Fruit fly (Drosophila melanogaster) whole organism, wandering third instar larva: Measurements from ENCODE around the gene Sec24CD.
A peak's percentile ranks its signal among the peaks of the same experiment; 100 is the strongest.

ENCODE experiments used
- Abd-B ChIP-seq: fragments of >200 bp; optimal IDR thresholded peaks from 2 replicates; lab custom pipeline; 2017; ENCODE audit warnings: missing biosample characterization, missing genetic modification characterization
- CG32264 ChIP-seq: fragments of 200-800 bp; sonication (Bioruptor generic); optimal IDR thresholded peaks from 2 replicates; lab custom pipeline; 2016; ENCODE audit warnings: missing biosample characterization, missing genetic modification characterization
- CG9705 ChIP-seq: fragments of 200-800 bp; sonication (Bioruptor generic); optimal IDR thresholded peaks from 2 replicates; lab custom pipeline; 2018; ENCODE audit warnings: missing biosample characterization, mild to moderate bottlenecking, missing genetic modification characterization
- CrebA ChIP-seq: fragments of 200-800 bp; sonication (Bioruptor generic); optimal IDR thresholded peaks from 2 replicates; lab custom pipeline; 2016; ENCODE audit warnings: missing biosample characterization, mild to moderate bottlenecking, missing genetic modification characterization, borderline replicate concordance
- Dfd ChIP-seq: fragments of >200 bp; optimal IDR thresholded peaks from 2 replicates; lab custom pipeline; 2017; ENCODE audit warnings: missing biosample characterization, missing genetic modification characterization
- Dif ChIP-seq: fragments of 200-275, 200-300 bp; sonication (Bioruptor generic); optimal IDR thresholded peaks from 2 replicates; lab custom pipeline; 2018; ENCODE audit warnings: missing biosample characterization, missing genetic modification characterization; ENCODE audit not compliant: partially characterized antibody
- GATAd ChIP-seq: sonication (Bioruptor generic); optimal IDR thresholded peaks from 2 replicates; lab custom pipeline; 2016; ENCODE audit warnings: missing biosample characterization, missing genetic modification characterization
- HLH106 ChIP-seq: fragments of 200-800 bp; optimal IDR thresholded peaks from 3 replicates; lab custom pipeline; 2019; ENCODE audit warnings: missing biosample characterization, mild to moderate bottlenecking, missing genetic modification characterization, moderate library complexity
- Hnf4 ChIP-seq: fragments of 200-800 bp; sonication (Bioruptor generic); optimal IDR thresholded peaks from 2 replicates; lab custom pipeline; 2016; ENCODE audit warnings: missing biosample characterization, mild to moderate bottlenecking, missing genetic modification characterization
- Hr78 ChIP-seq: fragments of >200 bp; optimal IDR thresholded peaks from 2 replicates; lab custom pipeline; 2017; ENCODE audit warnings: missing biosample characterization, missing genetic modification characterization
- Hr83 ChIP-seq: fragments of 200-300 bp; sonication (Bioruptor generic); optimal IDR thresholded peaks from 2 replicates; lab custom pipeline; 2016; ENCODE audit warnings: missing biosample characterization, mild to moderate bottlenecking, missing genetic modification characterization, moderate library complexity; ENCODE audit not compliant: poor library complexity, severe bottlenecking
- Jra ChIP-seq: sonication (Bioruptor generic); optimal IDR thresholded peaks from 2 replicates; lab custom pipeline; 2016; ENCODE audit warnings: missing biosample characterization, missing genetic modification characterization
- Mio ChIP-seq: sonication (Bioruptor generic); optimal IDR thresholded peaks from 2 replicates; lab custom pipeline; 2016; ENCODE audit warnings: missing biosample characterization, missing genetic modification characterization
- Myc ChIP-seq: fragments of >200 bp; optimal IDR thresholded peaks from 2 replicates; lab custom pipeline; 2017
- N ChIP-seq: fragments of >200 bp; optimal IDR thresholded peaks from 2 replicates; lab custom pipeline; 2018; ENCODE audit warnings: missing biosample characterization, missing external identifiers, missing genetic modification characterization
- OdsH ChIP-seq: fragments of 200-800 bp; sonication (Bioruptor generic); optimal IDR thresholded peaks from 2 replicates; lab custom pipeline; 2016; ENCODE audit warnings: missing biosample characterization, mild to moderate bottlenecking, missing genetic modification characterization
- Rel ChIP-seq, 2 experiments: fragments of 200-800 bp; sonication (Bioruptor generic) in 1 of 2; optimal IDR thresholded peaks; 2 replicates in 1 of 2; 3 replicates in 1 of 2; lab custom pipeline; 2016 to 2019; ENCODE audit warnings: mild to moderate bottlenecking in 2 of 2, missing biosample characterization in 2 of 2, missing genetic modification characterization in 2 of 2, moderate library complexity in 1 of 2
- Sp1 ChIP-seq: fragments of 200-800 bp; sonication (Bioruptor generic); optimal IDR thresholded peaks from 3 replicates; lab custom pipeline; 2019; ENCODE audit warnings: missing biosample characterization, mild to moderate bottlenecking, missing genetic modification characterization, moderate library complexity
- Vsx2 ChIP-seq: fragments of 200-300, 225-300 bp; sonication (Bioruptor generic); optimal IDR thresholded peaks from 2 replicates; lab custom pipeline; 2018; ENCODE audit warnings: missing biosample characterization, missing genetic modification characterization; ENCODE audit not compliant: partially characterized antibody
- br ChIP-seq: fragments of 200-800 bp; sonication (Bioruptor generic); optimal IDR thresholded peaks from 2 replicates; lab custom pipeline; 2016; ENCODE audit warnings: missing biosample characterization, missing genetic modification characterization
- brk ChIP-seq: fragments of 200-800 bp; sonication (Bioruptor generic); optimal IDR thresholded peaks from 2 replicates; lab custom pipeline; 2016; ENCODE audit warnings: missing biosample characterization, mild to moderate bottlenecking, missing genetic modification characterization
- dl ChIP-seq, 2 experiments: fragments of 175-275, 200-275 bp in 1 of 2; fragments of 200-275 bp in 1 of 2; sonication (Bioruptor generic); optimal IDR thresholded peaks; lab custom pipeline; 2018; ENCODE audit warnings: mild to moderate bottlenecking in 2 of 2, missing biosample characterization in 2 of 2, missing genetic modification characterization in 2 of 2, moderate library complexity in 2 of 2; ENCODE audit not compliant: partially characterized antibody in 2 of 2, insufficient read depth in 1 of 2
- dmrt93B ChIP-seq: fragments of 200-800 bp; sonication (Bioruptor generic); optimal IDR thresholded peaks from 2 replicates; lab custom pipeline; 2018; ENCODE audit warnings: missing biosample characterization, mild to moderate bottlenecking, missing genetic modification characterization
- dsf ChIP-seq: sonication (Bioruptor generic); optimal IDR thresholded peaks from 2 replicates; lab custom pipeline; 2016; ENCODE audit warnings: missing biosample characterization, missing genetic modification characterization, borderline replicate concordance
- ey ChIP-seq: fragments of 200-800 bp; sonication (Bioruptor generic); optimal IDR thresholded peaks from 2 replicates; lab custom pipeline; 2016; ENCODE audit warnings: missing biosample characterization, missing genetic modification characterization
- foxo ChIP-seq, 2 experiments: fragments of 200-800 bp; sonication (Bioruptor generic); optimal IDR thresholded peaks; 2 replicates in 1 of 2; 3 replicates in 1 of 2; lab custom pipeline; 2016 to 2017; ENCODE audit warnings: missing biosample characterization in 2 of 2, missing genetic modification characterization in 2 of 2
- fru ChIP-seq: fragments of 200-800 bp; sonication (Bioruptor generic); optimal IDR thresholded peaks from 3 replicates; lab custom pipeline; 2016; ENCODE audit warnings: missing biosample characterization, mild to moderate bottlenecking, missing genetic modification characterization
- h ChIP-seq: fragments of 200-800 bp; sonication (Bioruptor generic); optimal IDR thresholded peaks from 3 replicates; lab custom pipeline; 2016; ENCODE audit warnings: missing biosample characterization, mild to moderate bottlenecking, missing genetic modification characterization
- jim ChIP-seq: fragments of 175-275, 200-325 bp; sonication (Bioruptor generic); optimal IDR thresholded peaks from 2 replicates; lab custom pipeline; 2016; ENCODE audit warnings: missing biosample characterization, mild to moderate bottlenecking, missing genetic modification characterization
- lola ChIP-seq: fragments of >200 bp; optimal IDR thresholded peaks from 2 replicates; lab custom pipeline; 2017; ENCODE audit warnings: missing biosample characterization, missing genetic modification characterization
- pan ChIP-seq: fragments of >200 bp; optimal IDR thresholded peaks from 2 replicates; lab custom pipeline; 2017
- psq ChIP-seq: fragments of 200-800 bp; sonication (Bioruptor generic); optimal IDR thresholded peaks from 3 replicates; lab custom pipeline; 2017; ENCODE audit warnings: missing biosample characterization, mild to moderate bottlenecking, missing genetic modification characterization, moderate library complexity
- rgr ChIP-seq: fragments of 200-800 bp; sonication (Bioruptor generic); optimal IDR thresholded peaks from 3 replicates; lab custom pipeline; 2016; ENCODE audit warnings: missing biosample characterization, mild to moderate bottlenecking, missing genetic modification characterization
- sage ChIP-seq: fragments of 200-800 bp; sonication (Bioruptor generic); optimal IDR thresholded peaks from 2 replicates; lab custom pipeline; 2016; ENCODE audit warnings: missing biosample characterization, mild to moderate bottlenecking, missing genetic modification characterization
- sv ChIP-seq: fragments of 200-800 bp; sonication (Bioruptor generic); optimal IDR thresholded peaks from 3 replicates; lab custom pipeline; 2016; ENCODE audit warnings: missing biosample characterization, missing genetic modification characterization
- tai ChIP-seq: sonication (Bioruptor generic); optimal IDR thresholded peaks from 2 replicates; lab custom pipeline; 2016; ENCODE audit warnings: missing biosample characterization, missing genetic modification characterization
- usp ChIP-seq: fragments of >200 bp; optimal IDR thresholded peaks from 2 replicates; lab custom pipeline; 2017; ENCODE audit warnings: missing biosample characterization, missing genetic modification characterization
- woc ChIP-seq: sonication (Bioruptor generic); optimal IDR thresholded peaks from 2 replicates; lab custom pipeline; 2016; ENCODE audit warnings: missing biosample characterization, mild to moderate bottlenecking, missing genetic modification characterization

Gene Sec24CD

DNA sequence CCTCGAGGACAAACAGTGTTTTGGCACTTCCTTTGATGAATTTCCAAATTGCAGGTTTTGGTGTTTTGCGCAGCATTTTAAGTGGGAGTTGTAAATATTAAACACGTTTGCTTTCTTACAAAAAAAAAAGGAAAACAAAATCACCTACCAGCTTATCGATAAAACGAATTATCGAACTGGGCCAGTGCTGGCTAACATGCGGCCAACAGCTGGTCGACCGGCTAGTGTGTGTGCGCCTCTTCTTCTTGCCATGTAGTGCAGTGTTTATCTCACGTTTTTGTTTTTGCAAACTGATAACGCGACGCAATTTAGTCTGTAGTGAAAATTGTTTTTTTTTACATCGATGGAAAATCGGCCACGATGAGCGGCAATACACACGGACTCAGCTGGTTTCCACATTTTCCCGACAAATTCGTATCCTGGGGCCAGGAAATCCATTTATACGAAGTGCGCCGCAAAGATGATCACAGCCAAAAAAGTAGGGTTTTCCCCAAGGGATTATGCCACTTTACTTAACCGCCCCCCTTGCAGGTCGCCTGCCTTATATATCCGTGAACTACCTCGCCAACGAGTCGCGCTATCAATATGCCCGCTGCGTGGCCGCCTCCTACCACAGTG lies 19.5 kb downstream of the Sec24CD start, which contains the start of the genes CG15386, CG42371 and mio:
Gene CG15386, minus strand, starts transcription at position 180 of the 618 bp plus-strand sequence.
Gene CG42371, minus strand, starts transcription at position 180 of the 618 bp plus-strand sequence.
Gene mio, plus strand, starts transcription at position 224 of the 618 bp plus-strand sequence.
- TF ChIP-seq brk, result no peak
- no peak for TF ChIP-seq Mio (GFP tag; lab: Kevin White, UChicago)
- TF ChIP-seq psq (GFP tag; lab: Kevin White, UChicago), result peak; percentile 5
- peak; percentile 40 for TF ChIP-seq h
- no peak for TF ChIP-seq CG32264
- TF ChIP-seq lola, result no peak
- TF ChIP-seq fru, result no peak
- TF ChIP-seq OdsH, result peak; percentile 14
- no peak for TF ChIP-seq tai
- no peak for TF ChIP-seq Jra
- no peak for TF ChIP-seq sv (GFP tag; lab: Kevin White, UChicago)
- peak; percentile 55 for TF ChIP-seq br (GFP tag; lab: Kevin White, UChicago)
- no peak for TF ChIP-seq Rel (GFP tag; optimal IDR thresholded peaks at IDR 0.05; lab: Kevin White, UChicago)
- peak; percentile 86 for TF ChIP-seq Rel (tag; optimal IDR thresholded peaks at IDR 0.05; lab: Kevin White, UChicago)
- no peak for TF ChIP-seq Hr78 (GFP tag; lab: Kevin White, UChicago)
- no peak for TF ChIP-seq N (GFP tag; lab: Kevin White, UChicago)
- TF ChIP-seq pan (lab: Kevin White, UChicago), result no peak
- no peak for TF ChIP-seq Dfd (GFP tag; lab: Kevin White, UChicago)
- TF ChIP-seq dmrt93B (GFP tag; lab: Kevin White, UChicago), result no peak
- peak; percentile 8 for TF ChIP-seq Dif (GFP tag; lab: Kevin White, UChicago)
- TF ChIP-seq sage, result no peak
- TF ChIP-seq dsf (GFP tag; lab: Kevin White, UChicago), result no peak
- no peak for TF ChIP-seq woc (GFP tag; lab: Kevin White, UChicago)
- TF ChIP-seq rgr (GFP tag; lab: Kevin White, UChicago), result peak; percentile 52
- TF ChIP-seq Myc, result no peak
- no peak for TF ChIP-seq Abd-B (GFP tag; lab: Kevin White, UChicago)
- TF ChIP-seq HLH106 (tag; lab: Kevin White, UChicago), result no peak
- TF ChIP-seq foxo (GFP tag; optimal IDR thresholded peaks at IDR 0.05; lab: Kevin White, UChicago), result peak in 1 of 2 experiments; percentile 41
- no peak for TF ChIP-seq GATAd
- TF ChIP-seq CrebA (GFP tag; lab: Kevin White, UChicago), result no peak
- peak; percentile 32 for TF ChIP-seq Sp1 (GFP tag; lab: Kevin White, UChicago)
- peak in 1 of 2 experiments; percentile 22 for TF ChIP-seq dl (GFP tag; optimal IDR thresholded peaks at IDR 0.05; lab: Kevin White, UChicago; ENCODE audit: insufficient read depth in 1 of 2, partially characterized antibody in 2 of 2)
- no peak for TF ChIP-seq Hnf4 (GFP tag; lab: Kevin White, UChicago)
- no peak for TF ChIP-seq CG9705
- no peak for TF ChIP-seq usp (GFP tag; lab: Kevin White, UChicago)
- TF ChIP-seq jim (GFP tag; lab: Kevin White, UChicago), result peak; percentile 70
- peak; percentile 5 for TF ChIP-seq ey (GFP tag; lab: Kevin White, UChicago)
- no peak for TF ChIP-seq Vsx2 (GFP tag; lab: Kevin White, UChicago)
- peak; percentile 83 for TF ChIP-seq Hr83 (GFP tag; lab: Kevin White, UChicago)

- TF ChIP-seq br (GFP tag; lab: Kevin White, UChicago) (no peak), rgr (GFP tag; lab: Kevin White, UChicago) (peak; percentile 7), Hnf4 (GFP tag; lab: Kevin White, UChicago) (no peak), Sp1 (GFP tag; lab: Kevin White, UChicago) (peak; percentile 50), Jra (no peak), Rel (GFP tag; optimal IDR thresholded peaks at IDR 0.05; lab: Kevin White, UChicago) (no peak), Rel (tag; optimal IDR thresholded peaks at IDR 0.05; lab: Kevin White, UChicago) (peak; percentile 86), usp (GFP tag; lab: Kevin White, UChicago) (no peak), Dif (GFP tag; lab: Kevin White, UChicago) (no peak), Dfd (GFP tag; lab: Kevin White, UChicago) (no peak), Abd-B (GFP tag; lab: Kevin White, UChicago) (no peak), psq (GFP tag; lab: Kevin White, UChicago) (no peak), Hr78 (GFP tag; lab: Kevin White, UChicago) (no peak), Myc (no peak), fru (no peak), CG9705 (no peak)
- TF ChIP-seq, all 38 proteins: peak for 3
Observed at dm6 chr2L:2216065-2216464, 20.6 kb downstream of the Sec24CD start, which contains the start of gene daed. daed (minus strand) TSS chr2L:2216311.
